Fruit fly (Drosophila melanogaster) whole organism, adult: ENCODE measurements around the gene sick.
A peak's percentile ranks its signal among the peaks of the same experiment; 100 is the strongest.

ENCODE experiments used
- CG11617 ChIP-seq: fragments of 200-800 bp; sonication (Bioruptor generic); optimal IDR thresholded peaks from 2 replicates; lab custom pipeline; 2017; ENCODE audit warnings: mild to moderate bottlenecking, missing biosample characterization, missing genetic modification reagents, missing genetic modification characterization
- CG12768 ChIP-seq: fragments of 200-800 bp; sonication (Bioruptor generic); optimal IDR thresholded peaks from 2 replicates; lab custom pipeline; 2017; ENCODE audit warnings: missing biosample characterization, missing genetic modification characterization, mild to moderate bottlenecking, moderate library complexity, missing genetic modification reagents
- CG14711 ChIP-seq: fragments of 200-800 bp; sonication (Bioruptor generic); optimal IDR thresholded peaks from 2 replicates; lab custom pipeline; 2018; ENCODE audit warnings: missing biosample characterization, mild to moderate bottlenecking, missing genetic modification characterization, moderate library complexity
- CG33017 ChIP-seq: fragments of 200-800 bp; sonication (Bioruptor generic); optimal IDR thresholded peaks from 2 replicates; lab custom pipeline; 2018; ENCODE audit warnings: missing biosample characterization, mild to moderate bottlenecking, missing genetic modification characterization, moderate library complexity
- CG5204 ChIP-seq: fragments of 200-800 bp; sonication (Bioruptor generic); optimal IDR thresholded peaks from 2 replicates; lab custom pipeline; 2016; ENCODE audit warnings: missing biosample characterization, missing genetic modification characterization
- CG7045 ChIP-seq: fragments of 200-800 bp; sonication (Bioruptor generic); optimal IDR thresholded peaks from 2 replicates; lab custom pipeline; 2017; ENCODE audit warnings: missing biosample characterization, mild to moderate bottlenecking, missing genetic modification characterization
- CG7101 ChIP-seq: fragments of 200-800 bp; sonication (Bioruptor generic); optimal IDR thresholded peaks from 2 replicates; lab custom pipeline; 2018; ENCODE audit warnings: missing biosample characterization, mild to moderate bottlenecking, missing genetic modification characterization, moderate library complexity
- Clk ChIP-seq: fragments of 200-800 bp; sonication (Bioruptor generic); optimal IDR thresholded peaks from 2 replicates; lab custom pipeline; 2017; ENCODE audit warnings: missing biosample characterization, missing genetic modification characterization
- Crg-1 ChIP-seq: fragments of 200-800 bp; sonication (Bioruptor generic); optimal IDR thresholded peaks from 2 replicates; lab custom pipeline; 2016; ENCODE audit warnings: missing biosample characterization, missing genetic modification characterization
- Hr96 ChIP-seq: fragments of 200-800 bp; sonication (Bioruptor generic); optimal IDR thresholded peaks from 2 replicates; lab custom pipeline; 2016; ENCODE audit warnings: missing biosample characterization, missing genetic modification characterization
- Mnt ChIP-seq: fragments of 200-800 bp; sonication (Bioruptor generic); optimal IDR thresholded peaks from 2 replicates; lab custom pipeline; 2016; ENCODE audit warnings: missing biosample characterization, mild to moderate bottlenecking, missing genetic modification characterization
- bab1 ChIP-seq: fragments of 200-800 bp; sonication (Bioruptor generic); optimal IDR thresholded peaks from 3 replicates; lab custom pipeline; 2019; ENCODE audit warnings: missing biosample characterization, mild to moderate bottlenecking, missing genetic modification characterization, moderate library complexity
- cic ChIP-seq: fragments of 200-800 bp; sonication (Bioruptor generic); optimal IDR thresholded peaks from 2 replicates; lab custom pipeline; 2017; ENCODE audit warnings: missing biosample characterization, mild to moderate bottlenecking, missing genetic modification characterization, moderate library complexity
- cnc ChIP-seq, 2 experiments: fragments of >200 bp; optimal IDR thresholded peaks; 2 replicates each; lab custom pipeline; 2017
- ovo ChIP-seq: fragments of 200-800 bp; sonication (Bioruptor generic); optimal IDR thresholded peaks from 2 replicates; lab custom pipeline; 2016; ENCODE audit warnings: missing biosample characterization, missing genetic modification characterization
- pad ChIP-seq: fragments of 200-800 bp; sonication (Bioruptor generic); optimal IDR thresholded peaks from 3 replicates; lab custom pipeline; 2017; ENCODE audit warnings: missing biosample characterization, missing genetic modification characterization, mild to moderate bottlenecking, moderate library complexity, missing genetic modification reagents
- tj ChIP-seq: fragments of 200-800 bp; sonication (Bioruptor generic); optimal IDR thresholded peaks from 3 replicates; lab custom pipeline; 2017; ENCODE audit warnings: missing biosample characterization, mild to moderate bottlenecking, missing genetic modification characterization, moderate library complexity
- toe ChIP-seq: fragments of 200-800 bp; sonication (Bioruptor generic); optimal IDR thresholded peaks from 2 replicates; lab custom pipeline; 2016; ENCODE audit warnings: missing biosample characterization, missing genetic modification characterization

Gene sick

dm6 chr2L:19784827-19785569 is 11.2 kb upstream of the sick start:
- no peak for TF ChIP-seq bab1 (GFP tag; lab: Kevin White, UChicago)
- TF ChIP-seq ovo (GFP tag; lab: Kevin White, UChicago), result no peak
- TF ChIP-seq Clk, result no peak
- no peak for TF ChIP-seq Hr96 (GFP tag; lab: Kevin White, UChicago)
- TF ChIP-seq CG12768 (GFP tag; lab: Kevin White, UChicago), result no peak
- no peak for TF ChIP-seq cnc (optimal IDR thresholded peaks at IDR 0.05; lab: Kevin White, UChicago)
- TF ChIP-seq tj (GFP tag; lab: Kevin White, UChicago), result no peak

DNA sequence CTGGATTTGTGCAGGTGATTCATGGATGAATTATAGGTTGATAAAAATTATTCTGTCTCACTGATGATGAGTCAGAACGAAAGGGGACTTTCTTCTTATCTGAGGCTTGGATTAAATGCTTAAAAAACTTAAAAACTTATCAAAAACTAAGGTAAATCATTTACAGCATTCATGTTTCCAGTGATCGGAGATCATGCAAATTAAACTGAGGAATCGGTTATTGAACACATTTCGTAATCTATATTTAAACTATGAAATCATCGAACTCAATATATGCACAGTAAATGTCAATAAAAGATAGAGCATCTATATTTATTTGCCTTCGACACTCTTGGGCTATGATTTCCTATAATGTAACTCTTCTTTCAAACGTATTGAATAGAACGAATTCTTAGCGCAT is 8.2 kb upstream of the sick start:
- TF ChIP-seq Crg-1 (GFP tag; lab: Kevin White, UChicago) (no peak), CG11617 (GFP tag; lab: Kevin White, UChicago) (no peak), CG12768 (GFP tag; lab: Kevin White, UChicago) (no peak), toe (GFP tag; lab: Kevin White, UChicago) (no peak), CG5204 (GFP tag; lab: Kevin White, UChicago) (no peak)

dm6 chr2L:19788735-19789134 is 7.4 kb upstream of the sick start:
- TF ChIP-seq toe (GFP tag; lab: Kevin White, UChicago) (no peak), tj (GFP tag; lab: Kevin White, UChicago) (peak; percentile 27)

dm6 chr2L:19790553-19791320 is 5.4 kb upstream of the sick start:
- TF ChIP-seq CG33017 (tag; lab: Kevin White, UChicago) (no peak), Crg-1 (GFP tag; lab: Kevin White, UChicago) (no peak), CG12768 (GFP tag; lab: Kevin White, UChicago) (no peak), pad (GFP tag; lab: Kevin White, UChicago) (no peak), ovo (GFP tag; lab: Kevin White, UChicago) (no peak), cnc (optimal IDR thresholded peaks at IDR 0.05; lab: Kevin White, UChicago) (no peak), bab1 (GFP tag; lab: Kevin White, UChicago) (no peak), Hr96 (GFP tag; lab: Kevin White, UChicago) (no peak), CG11617 (GFP tag; lab: Kevin White, UChicago) (no peak)

- TF ChIP-seq CG7045, result no peak
- TF ChIP-seq pad (GFP tag; lab: Kevin White, UChicago), result peak; percentile 53
- no peak for TF ChIP-seq ovo (GFP tag; lab: Kevin White, UChicago)
- TF ChIP-seq cnc (optimal IDR thresholded peaks at IDR 0.05; lab: Kevin White, UChicago), result no peak
- peak; percentile 16 for TF ChIP-seq tj (GFP tag; lab: Kevin White, UChicago)
- TF ChIP-seq CG5204 (GFP tag; lab: Kevin White, UChicago), result no peak
- TF ChIP-seq toe (GFP tag; lab: Kevin White, UChicago), result no peak
- TF ChIP-seq Crg-1 (GFP tag; lab: Kevin White, UChicago), result no peak
- TF ChIP-seq cic (GFP tag; lab: Kevin White, UChicago), result no peak
- peak; percentile 8 for TF ChIP-seq CG14711 (tag; lab: Kevin White, UChicago)
- TF ChIP-seq Mnt (GFP tag; lab: Kevin White, UChicago), result peak; percentile 9
Measured at dm6 chr2L:19791321-19792281, 4.6 kb upstream of the sick start, which contains the start of the genes CdGAPr and CG10466. CdGAPr (minus strand) TSS chr2L:19791882. CG10466 (plus strand) TSS chr2L:19792104.

dm6 chr2L:19795320-19796110 is 650 bp upstream of the sick start:
- TF ChIP-seq CG14711 (tag; lab: Kevin White, UChicago) (peak; percentile 39), Mnt (GFP tag; lab: Kevin White, UChicago) (peak; percentile 10), CG7101 (tag; lab: Kevin White, UChicago) (no peak), pad (GFP tag; lab: Kevin White, UChicago) (no peak), bab1 (GFP tag; lab: Kevin White, UChicago) (peak; percentile 49), cnc (optimal IDR thresholded peaks at IDR 0.05; lab: Kevin White, UChicago) (no peak), toe (GFP tag; lab: Kevin White, UChicago) (peak; percentile 14), Hr96 (GFP tag; lab: Kevin White, UChicago) (peak; percentile 49), Clk (no peak), CG7045 (no peak)
